Worm (Caenorhabditis elegans) whole organism, L1 larva: ENCODE data around the gene twk-33.

Experiments used
- alr-1 ChIP-seq: fragments of 200-800 bp; sonication (Bioruptor generic); optimal IDR thresholded peaks from 2 replicates; lab custom pipeline; 2018; ENCODE audit warnings: borderline replicate concordance, mild to moderate bottlenecking, missing genetic modification characterization, missing compliant biosample characterization
- ceh-82 ChIP-seq, 3 experiments: fragments of 150-350 bp in 1 of 3; sonication (generic microtip) in 2 of 3; optimal IDR thresholded peaks; 2 replicates each; lab custom pipeline; 2014 to 2017; ENCODE audit warnings: missing biosample characterization in 3 of 3, missing genetic modification characterization in 3 of 3
- ces-1 ChIP-seq: fragments of 150-350 bp; optimal IDR thresholded peaks from 2 replicates; lab custom pipeline; 2014; ENCODE audit warnings: missing biosample characterization, missing genetic modification reagents, missing genetic modification characterization
- mdl-1 ChIP-seq, 2 experiments: fragments of 150-350 bp; optimal IDR thresholded peaks; 2 replicates each; lab custom pipeline; 2014 to 2017; ENCODE audit warnings: missing biosample characterization in 2 of 2, missing genetic modification characterization in 2 of 2, inconsistent platforms in 1 of 2

DNA sequence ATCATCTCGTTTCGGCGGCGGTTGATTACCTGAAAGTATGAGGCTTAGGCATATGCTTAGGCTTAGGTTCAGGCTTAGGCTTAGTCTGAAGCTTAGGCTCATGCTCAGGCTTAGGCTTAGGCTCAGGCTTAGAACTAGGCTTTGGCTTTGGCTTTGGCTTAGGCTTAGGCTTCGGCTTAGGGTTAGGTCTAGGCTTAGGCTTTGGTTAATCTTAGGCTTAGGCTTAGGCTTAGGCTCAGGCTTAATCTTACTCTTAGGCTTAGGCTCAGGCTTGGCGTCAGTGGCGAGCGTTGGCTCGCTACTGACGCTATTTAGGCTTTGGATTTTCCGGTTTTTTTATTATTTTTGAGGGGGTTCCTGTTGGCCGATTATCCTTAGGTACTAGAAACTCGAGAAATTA, 29.6 kb upstream of the twk-33 start:
- TF ChIP-seq ces-1 (GFP tag; lab: Kevin White, UChicago) (no peak), alr-1 (tag; lab: Kevin White, UChicago) (no peak), ceh-82 (tag; optimal IDR thresholded peaks at IDR 0.05; lab: Kevin White, UChicago) (no peak), mdl-1 (tag; optimal IDR thresholded peaks at IDR 0.05; lab: Kevin White, UChicago) (no peak)
